Fruit fly (Drosophila melanogaster) ovary, adult (tissue): ENCODE data around the gene CG9915.

Experiments
- CG17801 ChIP-seq: fragments of 200-800 bp; optimal IDR thresholded peaks from 2 replicates; lab custom pipeline; 2019; ENCODE audit warnings: missing biosample characterization, mild to moderate bottlenecking, missing genetic modification characterization, moderate library complexity; ENCODE audit not compliant: partially characterized antibody

CG9915 gene

DNA sequence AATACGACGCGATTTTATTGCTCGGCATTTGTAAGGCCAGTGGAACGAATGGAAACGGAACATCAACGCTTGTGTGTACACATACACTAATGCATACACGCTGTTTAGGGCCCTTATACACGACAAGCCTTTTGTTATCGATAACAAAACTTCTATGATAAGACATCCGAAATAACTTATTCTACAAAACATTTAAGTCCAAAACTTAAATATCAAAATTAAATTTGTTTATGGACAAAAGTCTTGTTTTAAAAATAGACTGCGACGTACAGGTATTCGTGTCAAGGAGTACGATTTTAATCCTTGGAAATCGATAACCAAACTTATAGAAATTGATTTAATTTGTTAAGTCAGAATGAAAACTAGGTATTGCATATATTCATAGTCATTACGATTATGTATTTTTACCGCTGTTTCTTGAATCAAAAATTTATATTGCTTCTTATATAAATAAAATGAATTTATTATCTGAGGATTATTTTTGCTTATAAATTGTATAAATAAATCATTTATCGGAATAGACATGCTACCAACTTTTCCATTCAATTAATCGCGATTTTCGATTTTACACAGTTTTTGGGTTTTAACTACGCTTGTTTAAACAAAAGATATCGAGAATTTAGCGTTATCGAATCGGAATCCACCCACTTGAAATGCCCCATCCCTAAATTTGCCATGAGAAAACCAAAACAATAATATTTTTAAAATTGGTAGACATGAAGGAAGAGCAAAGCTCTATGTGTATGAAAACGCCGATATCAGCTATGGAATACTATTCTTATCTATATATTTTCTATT lies at the start of gene CG9915, which contains the start of gene SWIP:
TSS of gene CG9915 (minus strand) at position 61 of the 798 bp plus-strand sequence.
TSS of gene SWIP (plus strand) at position 632 of the 798 bp plus-strand sequence.
- peak; percentile 64 for TF ChIP-seq CG17801 (GFP tag; lab: Kevin White, UChicago)

DNA sequence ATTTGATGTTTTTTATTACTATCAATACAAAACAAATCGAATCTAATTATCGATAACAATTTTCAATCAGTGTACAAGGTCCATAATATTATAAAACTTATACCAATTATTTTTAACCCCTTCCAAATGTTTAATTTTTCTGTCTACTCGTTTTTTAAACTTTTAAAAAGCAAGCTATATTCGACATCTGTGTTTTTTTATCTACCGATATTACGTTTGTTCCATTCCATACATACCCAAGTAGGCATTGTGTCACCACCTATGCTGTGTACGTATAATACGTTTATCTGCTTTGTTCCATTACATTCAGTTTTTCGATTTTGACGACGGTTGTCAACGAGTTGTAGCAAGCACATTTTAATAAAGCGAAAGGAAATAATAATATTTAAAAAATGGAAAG lies 48.4 kb upstream of the CG9915 start, which contains the start of gene nonA:
TSS of gene nonA (plus strand) at position 264 of the 400 bp plus-strand sequence.
- no peak for TF ChIP-seq CG17801 (GFP tag; lab: Kevin White, UChicago)

DNA sequence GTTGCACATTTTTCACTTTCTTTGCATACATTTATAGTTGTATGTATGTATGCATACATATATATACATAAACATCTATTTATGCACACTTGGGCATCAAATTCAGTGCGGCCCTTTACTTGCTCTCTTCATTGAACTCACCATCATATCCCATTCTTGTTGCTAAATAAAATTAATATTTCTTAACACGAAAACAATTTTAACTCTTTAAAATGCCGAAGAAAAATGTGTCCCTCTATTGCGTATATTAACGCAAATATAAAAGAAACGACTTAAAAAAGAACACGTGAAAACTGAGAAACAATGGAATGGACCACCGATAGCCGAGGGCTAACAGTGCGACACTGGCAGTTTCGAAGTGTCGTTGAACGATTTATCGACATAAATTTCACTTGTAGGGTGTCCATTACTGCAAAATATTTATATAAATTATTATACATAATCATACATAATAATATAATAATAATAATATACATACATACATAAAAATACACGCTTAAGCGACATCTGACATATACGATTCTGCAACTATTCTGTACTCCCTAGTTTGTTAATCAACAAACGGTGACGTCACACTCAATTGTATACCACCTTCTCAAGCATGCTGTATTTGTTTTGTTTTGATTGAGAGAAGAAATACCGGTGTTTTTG lies 45.9 kb upstream of the CG9915 start, which contains the start of the genes U2af50 and PIG-Q:
TSS of gene U2af50 (minus strand) at position 370 of the 651 bp plus-strand sequence.
TSS of gene PIG-Q (plus strand) at position 474 of the 651 bp plus-strand sequence.
- TF ChIP-seq CG17801 (GFP tag; lab: Kevin White, UChicago): peak; percentile 94

DNA sequence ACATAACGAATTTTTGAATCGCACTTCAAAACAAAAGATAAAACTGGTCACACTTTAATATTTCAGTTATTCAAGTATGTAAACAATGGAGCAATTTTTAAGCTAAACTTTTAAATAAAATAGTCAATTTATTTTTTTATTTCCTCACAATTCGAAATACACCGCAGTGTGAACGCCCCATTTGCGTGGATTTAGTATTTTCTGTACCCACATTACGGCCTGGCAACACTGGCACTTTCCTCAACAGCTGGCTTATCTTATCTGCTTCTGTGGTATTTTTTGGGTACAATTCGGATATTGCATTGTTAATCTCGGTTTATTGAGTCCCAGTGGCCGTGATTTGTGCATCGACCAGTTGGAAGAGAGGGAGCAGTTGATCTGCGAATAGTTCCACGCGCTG lies 37.1 kb upstream of the CG9915 start, which contains the start of gene sl:
TSS of gene sl (plus strand) at position 254 of the 400 bp plus-strand sequence.
- no peak for TF ChIP-seq CG17801 (GFP tag; lab: Kevin White, UChicago)

DNA sequence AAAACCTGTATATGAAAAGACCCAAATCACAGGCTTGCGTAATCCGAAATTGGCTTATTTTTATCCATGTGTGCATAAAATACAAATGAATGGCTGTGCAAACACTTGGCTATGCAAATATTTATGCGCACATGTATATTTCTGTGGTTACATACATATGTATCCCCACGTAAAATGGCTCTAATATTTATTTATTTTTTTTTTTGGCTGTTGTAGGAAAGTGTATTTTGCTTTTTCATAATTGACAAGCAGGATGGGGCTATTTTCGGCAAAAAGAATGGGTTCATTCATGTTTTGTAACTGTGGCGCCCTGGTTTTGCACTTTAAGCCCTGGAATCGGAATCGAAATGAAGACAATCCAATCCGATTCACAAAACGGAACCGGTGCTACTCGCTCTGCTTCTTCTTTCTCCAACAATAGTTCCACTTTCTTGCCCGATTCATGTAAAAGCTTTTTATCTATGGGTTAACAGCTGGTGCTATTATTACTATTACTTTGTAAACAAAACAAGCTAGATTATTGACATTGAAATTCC lies 22.2 kb upstream of the CG9915 start:
- TF ChIP-seq CG17801 (GFP tag; lab: Kevin White, UChicago): peak; percentile 66

DNA sequence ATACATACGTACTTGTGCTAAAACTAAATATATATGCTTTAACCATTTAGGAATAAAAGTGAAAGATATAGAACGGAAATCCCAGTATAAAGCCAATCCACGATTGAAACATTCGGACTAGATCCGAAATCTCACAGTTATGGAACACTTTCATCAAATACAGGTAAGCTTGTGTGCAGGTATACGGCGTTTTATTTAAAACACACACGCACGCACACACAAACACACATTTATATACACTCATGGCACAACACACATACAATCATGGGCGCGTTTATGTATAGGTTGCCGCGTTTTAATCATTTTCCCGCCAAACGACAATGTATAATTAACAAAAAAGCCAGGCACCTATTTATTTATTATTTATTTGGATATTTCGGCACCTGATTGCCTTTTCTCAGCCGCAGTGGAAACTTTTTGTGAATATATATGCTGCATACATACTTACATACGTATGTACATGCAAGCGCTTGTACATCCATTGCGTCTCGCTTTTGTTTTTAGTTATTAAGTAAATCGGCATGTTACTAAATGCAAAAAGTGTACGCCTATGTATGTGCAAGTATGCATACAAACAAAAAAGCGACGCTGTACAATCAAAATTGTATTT lies 21.4 kb upstream of the CG9915 start:
- no peak for TF ChIP-seq CG17801 (GFP tag; lab: Kevin White, UChicago)

DNA sequence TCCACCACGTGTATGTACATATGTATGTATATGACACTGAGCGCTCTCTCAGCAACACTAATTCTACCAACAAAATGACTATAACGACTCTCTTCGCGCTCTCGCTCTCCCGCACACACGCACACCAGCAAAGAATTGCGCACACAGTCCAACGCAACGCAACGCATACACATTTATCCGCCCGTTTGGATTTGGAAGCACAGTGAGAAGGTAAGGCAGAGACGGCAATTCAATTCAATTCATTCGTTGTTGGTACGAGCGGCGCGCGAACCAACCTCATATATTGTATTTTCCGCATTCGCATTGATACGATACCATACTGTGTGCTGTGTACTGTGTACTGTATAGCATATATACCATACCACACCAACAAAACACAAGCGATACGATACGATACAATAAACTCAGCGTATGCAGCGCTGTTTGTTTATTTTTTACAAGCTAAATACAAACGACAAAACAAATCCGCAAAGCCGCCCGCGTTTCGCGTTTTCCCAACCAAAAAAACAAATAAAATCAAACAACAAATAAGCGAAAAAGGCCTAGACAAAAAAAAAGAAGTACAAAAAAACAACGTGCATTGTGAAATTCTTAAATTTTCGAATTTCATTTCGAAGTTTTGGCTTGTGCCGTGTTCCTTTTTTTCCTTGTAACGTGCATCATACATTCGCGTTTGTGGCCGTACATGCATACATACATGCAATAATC lies 20.6 kb upstream of the CG9915 start, which contains the start of the genes CG9921 and Dsp1:
TSS of gene CG9921 (minus strand) at position 167 of the 708 bp plus-strand sequence.
TSS of gene Dsp1 (plus strand) at position 179 of the 708 bp plus-strand sequence.
- TF ChIP-seq CG17801 (GFP tag; lab: Kevin White, UChicago): peak; percentile 55

DNA sequence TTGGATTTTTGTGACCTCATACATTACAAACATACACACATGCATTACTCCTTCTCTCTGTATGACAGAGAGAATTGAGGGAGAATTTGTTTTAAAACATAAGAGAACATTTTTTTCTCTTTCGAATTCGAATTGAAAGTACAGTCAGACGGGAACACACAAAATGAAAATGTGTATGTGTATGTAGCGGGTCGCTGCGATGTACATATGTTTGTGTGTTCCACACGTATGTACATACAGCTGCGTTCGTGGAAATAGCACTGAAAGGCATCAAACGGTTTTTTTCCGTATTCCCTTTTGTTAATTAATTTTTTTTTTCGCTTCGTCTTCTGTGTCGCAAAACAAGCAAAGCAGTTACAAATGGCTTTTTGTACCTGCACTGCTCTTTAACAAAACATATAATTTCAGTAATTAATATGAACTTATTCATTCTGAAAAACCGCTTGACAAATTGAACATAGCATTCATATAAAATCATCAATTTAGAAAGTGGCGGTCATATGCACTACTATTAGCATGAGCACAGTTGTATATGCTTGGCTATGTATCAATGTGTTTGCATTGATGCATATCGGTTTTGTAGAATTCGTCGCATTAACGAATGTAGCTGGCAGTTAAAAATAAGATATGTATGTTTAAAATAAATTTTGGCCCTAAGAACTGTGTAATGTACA lies 19.8 kb upstream of the CG9915 start:
- TF ChIP-seq CG17801 (GFP tag; lab: Kevin White, UChicago): peak; percentile 93

DNA sequence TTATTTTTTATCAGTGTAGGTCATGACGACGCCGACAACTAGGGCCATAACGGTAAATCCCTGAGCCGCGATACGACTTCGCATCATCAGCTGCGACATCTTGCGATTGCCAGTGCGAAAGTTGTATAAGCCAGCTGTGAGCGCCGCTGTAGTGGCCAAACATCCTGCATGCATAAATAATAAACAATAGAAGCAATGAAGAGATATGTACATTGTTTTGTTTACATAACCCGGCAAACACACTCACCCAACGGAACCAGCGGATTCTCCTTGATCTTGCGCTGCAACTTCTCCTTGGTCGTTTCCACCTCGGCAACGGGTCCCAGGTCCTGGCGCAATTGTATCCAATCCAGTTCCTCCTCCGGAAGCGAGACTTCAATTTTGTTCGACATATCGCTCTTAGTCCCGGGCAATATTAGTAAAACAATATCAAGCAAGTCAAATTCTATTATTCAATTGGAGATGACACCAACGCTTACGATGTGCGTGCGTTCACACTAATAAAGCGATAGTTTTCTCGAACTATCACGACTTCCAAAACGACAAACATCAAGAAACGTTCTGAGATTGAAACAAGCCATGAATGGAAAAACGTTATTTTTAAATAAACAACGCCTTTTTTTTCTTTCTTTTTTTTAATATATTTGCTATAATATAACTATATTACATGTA lies 18.8 kb upstream of the CG9915 start:
- TF ChIP-seq CG17801 (GFP tag; lab: Kevin White, UChicago): no peak

DNA sequence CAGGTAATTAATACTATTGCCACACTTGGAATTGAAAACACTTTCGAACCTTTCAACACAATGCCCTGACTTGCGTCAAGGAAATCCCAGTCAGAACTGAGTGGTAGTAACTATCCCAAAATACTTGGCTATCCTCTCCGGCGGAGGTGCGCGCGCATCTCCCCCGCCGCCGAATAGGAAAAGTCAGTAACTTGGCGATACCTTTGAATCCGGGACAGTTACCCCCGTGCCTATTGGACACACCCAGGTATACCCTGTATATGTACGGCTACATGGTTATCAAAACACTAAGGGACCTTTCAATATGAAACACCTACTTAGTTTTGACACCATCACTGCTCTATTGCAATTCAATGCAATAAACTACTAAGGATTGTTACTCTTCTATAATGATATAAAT lies 17.7 kb upstream of the CG9915 start, which contains the start of gene CG9919:
TSS of gene CG9919 (minus strand) at position 101 of the 400 bp plus-strand sequence.
- no peak for TF ChIP-seq CG17801 (GFP tag; lab: Kevin White, UChicago)

DNA sequence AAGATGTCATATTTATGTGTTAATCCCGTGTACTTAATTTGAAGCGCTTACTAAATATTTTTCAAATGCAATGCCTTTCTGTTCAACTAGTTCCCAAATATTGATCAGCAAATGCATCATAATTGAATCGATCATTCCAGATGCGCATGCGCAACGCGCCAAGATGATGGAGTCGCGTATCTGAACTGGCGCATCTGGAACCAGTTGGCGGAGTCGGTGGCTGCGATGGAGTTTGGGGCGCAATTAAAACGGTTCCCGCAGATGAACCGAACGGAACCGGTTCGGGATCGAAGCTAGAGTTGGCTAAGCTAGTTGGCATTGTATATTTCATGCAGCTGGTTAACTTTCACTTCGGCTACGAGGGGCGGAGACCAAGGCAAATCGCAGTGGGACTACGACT lies 12.5 kb upstream of the CG9915 start, which contains the start of gene CalpC:
TSS of gene CalpC (plus strand) at position 292 of the 400 bp plus-strand sequence.
- TF ChIP-seq CG17801 (GFP tag; lab: Kevin White, UChicago): no peak

DNA sequence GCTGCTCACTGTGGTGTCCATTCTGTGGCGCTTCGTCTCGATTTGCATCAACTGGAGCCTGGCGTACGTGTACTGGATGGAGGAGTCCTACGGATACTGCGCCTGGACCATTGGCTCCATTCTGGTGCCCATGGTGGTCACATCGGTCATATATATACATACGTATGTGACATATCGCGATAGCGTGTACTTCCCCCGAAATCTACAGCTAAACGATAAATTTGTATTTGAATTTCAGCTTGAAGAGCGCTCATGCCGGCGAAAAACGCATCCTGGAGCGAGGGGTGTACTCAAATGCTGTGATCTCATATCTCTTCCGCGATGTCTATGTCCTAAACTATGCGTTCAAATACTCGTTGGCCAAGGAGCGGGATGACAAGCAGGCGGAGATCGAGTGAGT lies 10.6 kb upstream of the CG9915 start:
- no peak for TF ChIP-seq CG17801 (GFP tag; lab: Kevin White, UChicago)

DNA sequence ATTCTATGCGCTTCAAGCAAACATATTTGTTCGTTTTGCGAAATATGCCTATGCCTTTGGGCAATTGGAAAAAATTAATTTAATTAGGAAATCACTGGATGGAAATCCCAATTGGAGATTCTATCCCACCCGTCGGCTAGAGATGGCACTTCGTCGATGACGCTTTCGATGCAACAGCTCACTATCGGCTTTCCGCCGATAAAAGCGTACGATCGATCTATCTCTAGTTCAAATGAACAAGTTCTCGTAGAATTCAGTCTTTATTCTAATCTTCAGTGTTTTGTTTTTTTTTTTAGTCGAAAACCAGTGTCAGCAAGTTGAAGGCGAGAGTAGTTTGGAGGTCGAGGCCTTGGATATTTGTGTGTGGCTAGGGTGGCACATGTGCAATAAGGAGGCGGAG lies 10.1 kb upstream of the CG9915 start, which contains the start of the genes CG9917 and CG32579:
TSS of gene CG9917 (minus strand) at position 169 of the 400 bp plus-strand sequence.
TSS of gene CG32579 (plus strand) at position 224 of the 400 bp plus-strand sequence.
- peak; percentile 27 for TF ChIP-seq CG17801 (GFP tag; lab: Kevin White, UChicago)
